Worm (Caenorhabditis elegans) whole organism, L2 larva: ENCODE measurements around the gene hid-1.

Experiments
- C34F6.9 ChIP-seq: fragments of 150-350 bp; optimal IDR thresholded peaks from 2 replicates; lab custom pipeline; 2014; ENCODE audit warnings: missing biosample characterization, missing genetic modification characterization
- F13H6.1 ChIP-seq: sonication (generic microtip); optimal IDR thresholded peaks from 2 replicates; lab custom pipeline; 2016; ENCODE audit warnings: missing genetic modification characterization, missing compliant biosample characterization
- R02D3.7 ChIP-seq: fragments of 150-350 bp; optimal IDR thresholded peaks from 2 replicates; lab custom pipeline; 2014; ENCODE audit warnings: missing biosample characterization, missing genetic modification characterization
- ZK546.5 ChIP-seq: sonication (generic microtip); optimal IDR thresholded peaks from 2 replicates; lab custom pipeline; 2017; ENCODE audit warnings: missing biosample characterization, missing genetic modification characterization
- alr-1 ChIP-seq: fragments of 150-350 bp; optimal IDR thresholded peaks from 2 replicates; lab custom pipeline; 2014; ENCODE audit warnings: missing biosample characterization, missing genetic modification characterization
- ama-1 ChIP-seq: fragments of 150-350 bp; optimal IDR thresholded peaks from 2 replicates; lab custom pipeline; 2018; ENCODE audit warnings: inconsistent platforms
- blmp-1 ChIP-seq: sonication (generic microtip); optimal IDR thresholded peaks from 2 replicates; lab custom pipeline; 2017; ENCODE audit warnings: missing genetic modification characterization, mild to moderate bottlenecking, missing compliant biosample characterization, antibody characterized with exemption, moderate library complexity; ENCODE audit not compliant: insufficient read depth
- ceh-16 ChIP-seq: fragments of 150-350 bp; optimal IDR thresholded peaks from 2 replicates; lab custom pipeline; 2014; ENCODE audit warnings: missing biosample characterization, missing genetic modification characterization
- ceh-82 ChIP-seq: fragments of 150-350 bp; optimal IDR thresholded peaks from 2 replicates; lab custom pipeline; 2014; ENCODE audit warnings: missing biosample characterization, missing genetic modification characterization
- dmd-4 ChIP-seq: sonication (generic microtip); optimal IDR thresholded peaks from 2 replicates; lab custom pipeline; 2017; ENCODE audit warnings: missing biosample characterization, missing genetic modification characterization
- egl-27 ChIP-seq: sonication (generic microtip); optimal IDR thresholded peaks from 3 replicates; lab custom pipeline; 2017; ENCODE audit warnings: missing biosample characterization, missing genetic modification reagents, missing genetic modification characterization
- elt-3 ChIP-seq: sonication (generic microtip); optimal IDR thresholded peaks from 2 replicates; lab custom pipeline; 2017; ENCODE audit warnings: missing biosample characterization, missing genetic modification characterization
- fos-1 ChIP-seq: fragments of 150-350 bp; optimal IDR thresholded peaks from 2 replicates; lab custom pipeline; 2014; ENCODE audit warnings: missing biosample characterization, missing genetic modification characterization
- gmeb-1 ChIP-seq: fragments of 150-350 bp; optimal IDR thresholded peaks from 2 replicates; lab custom pipeline; 2014; ENCODE audit warnings: missing biosample characterization, missing genetic modification characterization
- lin-11 ChIP-seq: fragments of 150-350 bp; sonication (generic microtip); optimal IDR thresholded peaks from 2 replicates; lab custom pipeline; 2014; ENCODE audit warnings: missing biosample characterization, missing genetic modification characterization, inconsistent platforms, mixed read lengths
- lsy-2 ChIP-seq, 2 experiments: fragments of 150-350 bp in 1 of 2; sonication (generic microtip) in 1 of 2; optimal IDR thresholded peaks; 2 replicates each; lab custom pipeline; 2014 to 2017; ENCODE audit warnings: missing biosample characterization in 2 of 2, missing genetic modification characterization in 2 of 2
- mab-5 ChIP-seq: fragments of 150-350 bp; optimal IDR thresholded peaks from 2 replicates; lab custom pipeline; 2014; ENCODE audit warnings: missing biosample characterization, missing genetic modification characterization
- nhr-10 ChIP-seq: sonication (generic microtip); optimal IDR thresholded peaks from 2 replicates; lab custom pipeline; 2017; ENCODE audit warnings: missing biosample characterization, missing genetic modification characterization
- nhr-129 ChIP-seq: fragments of 150-350 bp; optimal IDR thresholded peaks from 2 replicates; lab custom pipeline; 2014; ENCODE audit warnings: missing biosample characterization, missing genetic modification characterization
- nhr-21 ChIP-seq: fragments of 150-350 bp; optimal IDR thresholded peaks from 2 replicates; lab custom pipeline; 2014; ENCODE audit warnings: missing biosample characterization, missing genetic modification characterization
- nhr-237 ChIP-seq: fragments of 150-350 bp; optimal IDR thresholded peaks from 2 replicates; lab custom pipeline; 2014; ENCODE audit warnings: missing biosample characterization, missing genetic modification characterization
- nhr-25 ChIP-seq: fragments of 150-350 bp; sonication (generic microtip); optimal IDR thresholded peaks from 3 replicates; lab custom pipeline; 2014; ENCODE audit warnings: missing biosample characterization, missing genetic modification characterization
- nhr-6 ChIP-seq: fragments of 150-350 bp; optimal IDR thresholded peaks from 2 replicates; lab custom pipeline; 2014; ENCODE audit warnings: missing biosample characterization, missing genetic modification characterization
- nhr-77 ChIP-seq: fragments of 150-350 bp; optimal IDR thresholded peaks from 2 replicates; lab custom pipeline; 2014; ENCODE audit warnings: missing biosample characterization, missing genetic modification characterization
- peb-1 ChIP-seq: fragments of 150-350 bp; optimal IDR thresholded peaks from 2 replicates; lab custom pipeline; 2014; ENCODE audit warnings: missing biosample characterization, missing genetic modification characterization
- sem-4 ChIP-seq: fragments of 150-350 bp; optimal IDR thresholded peaks from 2 replicates; lab custom pipeline; 2014; ENCODE audit warnings: missing biosample characterization, missing genetic modification reagents, missing genetic modification characterization
- skn-1 ChIP-seq: sonication (generic microtip); optimal IDR thresholded peaks from 2 replicates; lab custom pipeline; 2017; ENCODE audit warnings: missing biosample characterization, missing genetic modification characterization
- sma-3 ChIP-seq: sonication (generic microtip); optimal IDR thresholded peaks from 2 replicates; lab custom pipeline; 2016; ENCODE audit warnings: missing genetic modification reagents, missing genetic modification characterization, missing compliant biosample characterization
- sma-9 ChIP-seq, 2 experiments: fragments of 150-350 bp in 1 of 2; sonication (generic microtip) in 1 of 2; optimal IDR thresholded peaks; 2 replicates each; lab custom pipeline; 2014 to 2016; ENCODE audit warnings: missing genetic modification characterization in 2 of 2, mild to moderate bottlenecking in 1 of 2, missing biosample characterization in 1 of 2, missing compliant biosample characterization in 1 of 2, missing genetic modification reagents in 1 of 2, moderate library complexity in 1 of 2
- snpc-4 ChIP-seq: fragments of 150-350 bp; optimal IDR thresholded peaks from 2 replicates; lab custom pipeline; 2014; ENCODE audit warnings: missing biosample characterization, missing genetic modification characterization
- unc-55 ChIP-seq: fragments of 150-350 bp; sonication (generic microtip); optimal IDR thresholded peaks from 3 replicates; lab custom pipeline; 2014; ENCODE audit warnings: missing biosample characterization, missing genetic modification reagents, missing genetic modification characterization
- unc-62 ChIP-seq: fragments of 150-350 bp; optimal IDR thresholded peaks from 2 replicates; lab custom pipeline; 2014; ENCODE audit warnings: missing biosample characterization, missing genetic modification reagents, missing genetic modification characterization
- zag-1 ChIP-seq: fragments of 150-350 bp; optimal IDR thresholded peaks from 2 replicates; lab custom pipeline; 2014; ENCODE audit warnings: missing biosample characterization, missing genetic modification characterization
- ztf-1 ChIP-seq: fragments of 200-800 bp; sonication (Bioruptor generic); conservative IDR thresholded peaks from 2 replicates; pipeline ENCODE4 v1.3.6; 2022; ENCODE audit warnings: missing genetic modification characterization, missing compliant biosample characterization
- ztf-4 ChIP-seq: fragments of 150-350 bp; optimal IDR thresholded peaks from 2 replicates; lab custom pipeline; 2014; ENCODE audit warnings: missing biosample characterization, missing genetic modification characterization

hid-1 gene

ce11 chrX:2447214-2447613 is 41.6 kb upstream of the hid-1 start:
- TF ChIP-seq ztf-1 (GFP tag; lab: Robert Waterston, UW) (0 out of 2 replicates have a peak, but pooled peaks have one; percentile 72), ceh-82 (tag; lab: Kevin White, UChicago) (no peak)

ce11 chrX:2450994-2451393 is 37.9 kb upstream of the hid-1 start:
- TF ChIP-seq nhr-6 (tag; lab: Kevin White, UChicago) (no peak), skn-1 (tag; lab: Kevin White, UChicago) (no peak), snpc-4 (no peak)
- TF ChIP-seq, all 48 proteins: peak for 0

- peak; percentile 9 for TF ChIP-seq sma-9 (GFP tag; optimal IDR thresholded peaks at IDR 0.05; lab: Kevin White, UChicago)
- no peak for TF ChIP-seq sma-9 (tag; optimal IDR thresholded peaks at IDR 0.05; lab: Kevin White, UChicago)
- TF ChIP-seq C34F6.9 (tag; lab: Kevin White, UChicago): peak; percentile 8
- no peak for TF ChIP-seq ZK546.5
- no peak for TF ChIP-seq ztf-4 (tag; lab: Kevin White, UChicago)
- TF ChIP-seq peb-1 (tag; lab: Kevin White, UChicago): no peak
- peak; percentile 40 for TF ChIP-seq mab-5
Observed at ce11 chrX:2452297-2452696, 36.6 kb upstream of the hid-1 start.

ce11 chrX:2452716-2453115 is 36.1 kb upstream of the hid-1 start:
- no peak for TF ChIP-seq mab-5
- TF ChIP-seq nhr-237 (tag; lab: Kevin White, UChicago): no peak
- TF ChIP-seq dmd-4 (tag; lab: Kevin White, UChicago): no peak
- no peak for TF ChIP-seq ztf-4 (tag; lab: Kevin White, UChicago)
- no peak for TF ChIP-seq gmeb-1 (tag; lab: Kevin White, UChicago)
- no peak for TF ChIP-seq nhr-25 (tag; lab: Kevin White, UChicago)
- TF ChIP-seq nhr-6 (tag; lab: Kevin White, UChicago): no peak
- no peak for TF ChIP-seq skn-1 (tag; lab: Kevin White, UChicago)
- no peak for TF ChIP-seq elt-3 (tag; lab: Kevin White, UChicago)
- TF ChIP-seq fos-1 (tag; lab: Kevin White, UChicago): no peak
- TF ChIP-seq nhr-77 (tag; lab: Kevin White, UChicago): no peak
- no peak for TF ChIP-seq C34F6.9 (tag; lab: Kevin White, UChicago)
- TF ChIP-seq R02D3.7: no peak
- TF ChIP-seq nhr-129: no peak
- no peak for TF ChIP-seq blmp-1 (tag; lab: Kevin White, UChicago)

ce11 chrX:2454914-2455313 is 33.9 kb upstream of the hid-1 start:
- TF ChIP-seq nhr-25 (tag; lab: Kevin White, UChicago) (no peak), zag-1 (tag; lab: Kevin White, UChicago) (no peak), mab-5 (no peak), unc-62 (GFP tag; lab: Kevin White, UChicago) (no peak), lsy-2 (tag; optimal IDR thresholded peaks at IDR 0.05; lab: Kevin White, UChicago) (no peak), F13H6.1 (tag; lab: Kevin White, UChicago) (no peak), sma-3 (GFP tag; lab: Kevin White, UChicago) (no peak), egl-27 (tag; lab: Kevin White, UChicago) (no peak), nhr-237 (tag; lab: Kevin White, UChicago) (no peak), unc-55 (GFP tag; lab: Kevin White, UChicago) (no peak), nhr-129 (no peak)

- no peak for TF ChIP-seq lin-11 (tag; lab: Kevin White, UChicago)
- TF ChIP-seq peb-1 (tag; lab: Kevin White, UChicago): no peak
- TF ChIP-seq nhr-21 (tag; lab: Kevin White, UChicago): no peak
- no peak for TF ChIP-seq R02D3.7
- TF ChIP-seq ceh-16: no peak
- no peak for TF ChIP-seq nhr-10
- no peak for TF ChIP-seq zag-1 (tag; lab: Kevin White, UChicago)
- TF ChIP-seq sma-3 (GFP tag; lab: Kevin White, UChicago): no peak
- TF ChIP-seq ama-1 (lab: Kevin White, UChicago): no peak
- TF ChIP-seq nhr-77 (tag; lab: Kevin White, UChicago): no peak
- no peak for TF ChIP-seq sma-9 (GFP tag; optimal IDR thresholded peaks at IDR 0.05; lab: Kevin White, UChicago)
- TF ChIP-seq sma-9 (tag; optimal IDR thresholded peaks at IDR 0.05; lab: Kevin White, UChicago): no peak
- TF ChIP-seq sem-4: no peak
- TF ChIP-seq F13H6.1 (tag; lab: Kevin White, UChicago): no peak
- no peak for TF ChIP-seq alr-1 (tag; lab: Kevin White, UChicago)
Observed at ce11 chrX:2456141-2456540, 32.7 kb upstream of the hid-1 start.
